Worm (Caenorhabditis elegans): ENCODE results near the gene F41B4.2.

Gene F41B4.2

ce11 chrX:6867707-6868106, 32.6 kb upstream of the F41B4.2 start (continued):
- TF ChIP-seq lsy-2 (tag; optimal IDR thresholded peaks at IDR 0.05), result no peak
- peak; percentile 88 for TF ChIP-seq lin-1 (GFP tag; IDR thresholded peaks at IDR 0.05)
- peak; percentile 96 for TF ChIP-seq egl-43 (GFP tag; IDR thresholded peaks at IDR 0.05)

ce11 chrX:6866900-6867299, 31.8 kb upstream of the F41B4.2 start:
- TF ChIP-seq lim-7 (GFP tag; IDR thresholded peaks at IDR 0.05), result peak; percentile 50; the same call in 1 of the 2 replicates
- TF ChIP-seq dpl-1 (GFP tag; optimal IDR thresholded peaks at IDR 0.05), result no peak

ce11 chrX:6865839-6866238, 30.8 kb upstream of the F41B4.2 start, which contains the start of gene odr-10:
Gene odr-10 (minus strand): TSS chrX:6865939.
- TF ChIP-seq mdt-29 (GFP tag; IDR thresholded peaks at IDR 0.05), result no peak

- no peak for TF ChIP-seq spr-3 (GFP tag; optimal IDR thresholded peaks at IDR 0.05)
- no peak for TF ChIP-seq ZK546.5 (tag; optimal IDR thresholded peaks at IDR 0.05)
- peak; percentile 93 for TF ChIP-seq aha-1 (tag)
Observed at ce11 chrX:6863032-6863431, 28.0 kb upstream of the F41B4.2 start, which contains the start of gene nep-4. Gene nep-4 (minus strand): TSS chrX:6863424.

- TF ChIP-seq unc-62 (GFP tag; optimal IDR thresholded peaks at IDR 0.05 in 1 of 2) (peak in 1 of 2 experiments; percentile 57), unc-62 (tag; optimal IDR thresholded peaks at IDR 0.05) (no peak), aha-1 (tag) (peak; percentile 79), snpc-1.2 (GFP tag; IDR thresholded peaks at IDR 0.05) (no peak)
Observed at ce11 chrX:6861564-6861963, 26.5 kb upstream of the F41B4.2 start.

- TF ChIP-seq fkh-10 (GFP tag; optimal IDR thresholded peaks at IDR 0.05), result peak; percentile 16
- no peak for TF ChIP-seq cey-2 (tag; optimal IDR thresholded peaks at IDR 0.05; ENCODE audit: borderline replicate concordance, insufficient read depth)
- TF ChIP-seq F49E8.2 (tag; optimal IDR thresholded peaks at IDR 0.05; ENCODE audit: borderline replicate concordance), result no peak
- peak; percentile 91 for TF ChIP-seq ces-1 (GFP tag; optimal IDR thresholded peaks at IDR 0.05)
- TF ChIP-seq hmg-1.1 (GFP tag; IDR thresholded peaks at IDR 0.05), result 0 out of 2 replicates have a peak, but pooled peaks have one; percentile 18
- no peak for TF ChIP-seq ZK337.2 (GFP tag; IDR thresholded peaks at IDR 0.05)
- peak in 1 of 2 experiments; percentile 32 for TF ChIP-seq unc-62 (GFP tag; optimal IDR thresholded peaks at IDR 0.05 in 1 of 2)
- no peak for TF ChIP-seq unc-62 (tag; optimal IDR thresholded peaks at IDR 0.05)
- TF ChIP-seq ctbp-1 (GFP tag; IDR thresholded peaks at IDR 0.05), result peak; percentile 31; the same call in 1 of the 2 replicates
- no peak for TF ChIP-seq zag-1 (tag; optimal IDR thresholded peaks at IDR 0.05)
Observed at ce11 chrX:6856793-6857192, 21.7 kb upstream of the F41B4.2 start.

- TF ChIP-seq unc-62 (GFP tag; optimal IDR thresholded peaks at IDR 0.05 in 1 of 2) (peak in 1 of 2 experiments; percentile 87), unc-62 (tag; optimal IDR thresholded peaks at IDR 0.05) (no peak), nhr-102 (tag; optimal IDR thresholded peaks at IDR 0.05) (no peak)
Observed at ce11 chrX:6853318-6853717, 18.3 kb upstream of the F41B4.2 start, which contains the start of gene rig-3. Gene rig-3 (plus strand): TSS chrX:6853618.

- TF ChIP-seq gei-8 (GFP tag; optimal IDR thresholded peaks at IDR 0.05) (no peak), F49E8.2 (tag; optimal IDR thresholded peaks at IDR 0.05; ENCODE audit: borderline replicate concordance) (no peak), hlh-11 (tag; optimal IDR thresholded peaks at IDR 0.05) (no peak), dmd-6 (GFP tag; IDR thresholded peaks at IDR 0.05) (no peak), unc-62 (GFP tag; optimal IDR thresholded peaks at IDR 0.05 in 1 of 2) (peak in 1 of 2 experiments; percentile 96), unc-62 (tag; optimal IDR thresholded peaks at IDR 0.05) (no peak), dmd-9 (GFP tag; IDR thresholded peaks at IDR 0.05) (no peak), Y48G9A.11 (GFP tag; IDR thresholded peaks at IDR 0.05) (no peak), nhr-28 (tag; optimal IDR thresholded peaks at IDR 0.05) (no peak), aha-1 (tag) (peak; percentile 29), unc-130 (GFP tag; optimal IDR thresholded peaks at IDR 0.05) (no peak), mxl-3 (GFP tag; optimal IDR thresholded peaks at IDR 0.05) (no peak)
Observed at ce11 chrX:6850412-6850811, 15.3 kb upstream of the F41B4.2 start.

All from whole organism, L4 larva.